Worm (Caenorhabditis elegans) whole organism, L1 larva: ENCODE data around the gene F53F4.18.

Experiments used
- nhr-237 ChIP-seq: fragments of 150-350 bp; optimal IDR thresholded peaks from 2 replicates; lab custom pipeline; 2014; ENCODE audit warnings: missing biosample characterization, missing genetic modification characterization
- unc-62 ChIP-seq: fragments of 150-350 bp; optimal IDR thresholded peaks from 2 replicates; lab custom pipeline; 2014; ENCODE audit warnings: missing biosample characterization, missing genetic modification reagents, missing genetic modification characterization

ce11 chrV:13624424-13624823, 34.5 kb downstream of the F53F4.18 start, which contains the start of gene F53F4.11:
- TF ChIP-seq nhr-237 (no peak), unc-62 (GFP tag; lab: Kevin White, UChicago) (no peak)
